Fruit fly (Drosophila melanogaster) whole organism, embryonic: ENCODE measurements around the gene Rrp45.

Source experiments
- Abd-B ChIP-seq: fragments of 200-800 bp; sonication (Bioruptor generic); optimal IDR thresholded peaks from 2 replicates; lab custom pipeline; 2018; ENCODE audit warnings: missing biosample characterization, mild to moderate bottlenecking, missing genetic modification characterization, moderate library complexity
- Atf6 ChIP-seq: fragments of 200-800 bp; sonication (Bioruptor generic); IDR thresholded peaks from 2 replicates; pipeline ENCODE4 v1.3.6; 2022; ENCODE audit warnings: missing biosample characterization, missing genetic modification characterization
- Bdp1 ChIP-seq: fragments of 200-800 bp; sonication (Bioruptor generic); optimal IDR thresholded peaks from 3 replicates; lab custom pipeline; 2016; ENCODE audit warnings: missing biosample characterization, missing genetic modification characterization
- CG10543 ChIP-seq: fragments of 200-800 bp; sonication (Bioruptor generic); optimal IDR thresholded peaks from 3 replicates; lab custom pipeline; 2017; ENCODE audit warnings: missing biosample characterization, mild to moderate bottlenecking, missing genetic modification characterization, moderate library complexity
- CG10565 ChIP-seq: fragments of 200-800 bp; sonication (Bioruptor generic); optimal IDR thresholded peaks from 3 replicates; lab custom pipeline; 2016; ENCODE audit warnings: missing biosample characterization, mild to moderate bottlenecking, missing genetic modification characterization
- CG11504 ChIP-seq: fragments of 200-800 bp; sonication (Bioruptor generic); optimal IDR thresholded peaks from 3 replicates; lab custom pipeline; 2019; ENCODE audit warnings: missing biosample characterization, mild to moderate bottlenecking, missing genetic modification characterization, moderate library complexity
- CG11695 ChIP-seq: fragments of 200-800 bp; sonication (Bioruptor generic); IDR thresholded peaks from 3 replicates; pipeline ENCODE4 v1.3.6; 2022; ENCODE audit warnings: missing biosample characterization, missing genetic modification characterization
- CG2120 ChIP-seq: fragments of 200-800 bp; sonication (Bioruptor generic); optimal IDR thresholded peaks from 3 replicates; lab custom pipeline; 2016; ENCODE audit warnings: missing biosample characterization, missing genetic modification characterization
- CG2678 ChIP-seq: fragments of 200-800 bp; sonication (Bioruptor generic); optimal IDR thresholded peaks from 3 replicates; lab custom pipeline; 2019; ENCODE audit warnings: missing biosample characterization, mild to moderate bottlenecking, missing genetic modification characterization, moderate library complexity
- CG2889 ChIP-seq: fragments of 200-800 bp; sonication (Bioruptor generic); IDR thresholded peaks from 3 replicates; pipeline ENCODE4 v1.3.6; 2022; ENCODE audit warnings: missing biosample characterization, missing genetic modification characterization
- CG31388 ChIP-seq: fragments of 200-800 bp; sonication (Bioruptor generic); optimal IDR thresholded peaks from 2 replicates; lab custom pipeline; 2016; ENCODE audit warnings: missing biosample characterization, missing genetic modification characterization
- CG34376 ChIP-seq: fragments of 200-800 bp; sonication (Bioruptor generic); optimal IDR thresholded peaks from 2 replicates; lab custom pipeline; 2018; ENCODE audit warnings: missing biosample characterization, mild to moderate bottlenecking, missing genetic modification characterization
- CG4282 ChIP-seq: fragments of 200-800 bp; sonication (Bioruptor generic); optimal IDR thresholded peaks from 2 replicates; lab custom pipeline; 2016; ENCODE audit warnings: missing biosample characterization, missing genetic modification characterization
- CG43689 ChIP-seq: fragments of 200-800 bp; sonication (Bioruptor generic); IDR thresholded peaks from 2 replicates; pipeline ENCODE4 v1.3.6; 2022; ENCODE audit warnings: missing biosample characterization, missing genetic modification characterization
- CG5245 ChIP-seq: fragments of 200-800 bp; sonication (Bioruptor generic); optimal IDR thresholded peaks from 3 replicates; lab custom pipeline; 2016; ENCODE audit warnings: missing biosample characterization, missing genetic modification characterization
- CG6689 ChIP-seq: fragments of 200-800 bp; sonication (Bioruptor generic); IDR thresholded peaks from 2 replicates; pipeline ENCODE4 v1.3.6; 2022; ENCODE audit warnings: missing biosample characterization, missing genetic modification characterization
- CG7839 ChIP-seq: fragments of 200-800 bp; sonication (Bioruptor generic); optimal IDR thresholded peaks from 3 replicates; lab custom pipeline; 2018; ENCODE audit warnings: missing biosample characterization, mild to moderate bottlenecking, missing genetic modification characterization, moderate library complexity
- CG7963 ChIP-seq: fragments of 200-800 bp; sonication (Bioruptor generic); IDR thresholded peaks from 3 replicates; pipeline ENCODE4 v1.3.6; 2022; ENCODE audit warnings: missing biosample characterization, missing genetic modification characterization; ENCODE audit not compliant: partially characterized antibody
- CG8290 ChIP-seq, 3 experiments: fragments of 200-800 bp; sonication (Bioruptor generic); optimal IDR thresholded peaks; 2 replicates each; lab custom pipeline; 2016 to 2019; ENCODE audit warnings: missing biosample characterization in 3 of 3, missing genetic modification characterization in 3 of 3, mild to moderate bottlenecking in 2 of 3, moderate library complexity in 1 of 3
- CG9437 ChIP-seq: fragments of 200-800 bp; sonication (Bioruptor generic); optimal IDR thresholded peaks from 2 replicates; lab custom pipeline; 2018; ENCODE audit warnings: missing biosample characterization, mild to moderate bottlenecking, missing genetic modification characterization
- CG9609 ChIP-seq: fragments of 200-800 bp; sonication (Bioruptor generic); optimal IDR thresholded peaks from 3 replicates; lab custom pipeline; 2016; ENCODE audit warnings: missing biosample characterization, missing genetic modification characterization
- CoRest ChIP-seq: fragments of 200-800 bp; sonication (Bioruptor generic); optimal IDR thresholded peaks from 3 replicates; lab custom pipeline; 2018; ENCODE audit warnings: missing biosample characterization, mild to moderate bottlenecking, missing genetic modification characterization, moderate library complexity
- Doc2 ChIP-seq: fragments of 200-800 bp; sonication (Bioruptor generic); IDR thresholded peaks from 2 replicates; pipeline ENCODE4 v1.3.6; 2022; ENCODE audit warnings: missing biosample characterization, missing genetic modification characterization
- HLH3B ChIP-seq: fragments of 200-800 bp; sonication (Bioruptor generic); IDR thresholded peaks from 2 replicates; pipeline ENCODE4 v1.3.6; 2022; ENCODE audit warnings: missing biosample characterization, missing genetic modification characterization
- Hr51 ChIP-seq, 2 experiments: fragments of 200-800 bp; sonication (Bioruptor generic); optimal IDR thresholded peaks; 2 replicates in 1 of 2; 3 replicates in 1 of 2; lab custom pipeline; 2016 to 2018; ENCODE audit warnings: missing biosample characterization in 2 of 2, missing genetic modification characterization in 2 of 2, mild to moderate bottlenecking in 1 of 2, moderate library complexity in 1 of 2
- Oaz ChIP-seq: fragments of 200-800 bp; sonication (Bioruptor generic); IDR thresholded peaks from 2 replicates; pipeline ENCODE4 v1.3.6; 2022; ENCODE audit warnings: missing biosample characterization, missing genetic modification characterization
- Opbp ChIP-seq: fragments of 200-800 bp; sonication (Bioruptor generic); IDR thresholded peaks from 3 replicates; pipeline ENCODE4 v1.3.6; 2022; ENCODE audit warnings: missing biosample characterization, missing genetic modification characterization; ENCODE audit not compliant: partially characterized antibody
- PHDP ChIP-seq: fragments of 200-800 bp; sonication (Bioruptor generic); optimal IDR thresholded peaks from 3 replicates; lab custom pipeline; 2018; ENCODE audit warnings: missing biosample characterization, mild to moderate bottlenecking, missing genetic modification characterization, moderate library complexity
- Sox102F ChIP-seq: fragments of 200-800 bp; sonication (Bioruptor generic); optimal IDR thresholded peaks from 2 replicates; lab custom pipeline; 2018; ENCODE audit warnings: missing biosample characterization, mild to moderate bottlenecking, missing genetic modification characterization, moderate library complexity
- Trl ChIP-seq, 3 experiments: fragments of >200 bp in 2 of 3; fragments of 200-800 bp in 1 of 3; sonication (Bioruptor generic) in 1 of 3; optimal IDR thresholded peaks; 2 replicates in 1 of 3; 3 replicates in 2 of 3; lab custom pipeline; 2016 to 2017; ENCODE audit warnings: missing biosample characterization in 1 of 3, missing genetic modification characterization in 1 of 3
- bbx ChIP-seq: fragments of 200-800 bp; sonication (Bioruptor generic); IDR thresholded peaks from 2 replicates; pipeline ENCODE4 v1.3.6; 2022; ENCODE audit warnings: missing biosample characterization, missing genetic modification characterization; ENCODE audit not compliant: partially characterized antibody
- bigmax ChIP-seq: fragments of 200-800 bp; sonication (Bioruptor generic); optimal IDR thresholded peaks from 2 replicates; lab custom pipeline; 2018; ENCODE audit warnings: missing biosample characterization, mild to moderate bottlenecking, missing genetic modification characterization
- cad ChIP-seq: fragments of >200 bp; optimal IDR thresholded peaks from 2 replicates; lab custom pipeline; 2017; ENCODE audit warnings: missing biosample characterization, missing genetic modification characterization
- dmrt99B ChIP-seq: fragments of 200-800 bp; sonication (Bioruptor generic); optimal IDR thresholded peaks from 2 replicates; lab custom pipeline; 2018; ENCODE audit warnings: missing biosample characterization, mild to moderate bottlenecking, missing genetic modification characterization, moderate library complexity
- gem ChIP-seq: fragments of 200-800 bp; sonication (Bioruptor generic); optimal IDR thresholded peaks from 2 replicates; lab custom pipeline; 2019; ENCODE audit warnings: missing biosample characterization, mild to moderate bottlenecking, missing genetic modification characterization, moderate library complexity
- hkb ChIP-seq, 2 experiments: fragments of 200-800 bp in 1 of 2; fragments of >200 bp in 1 of 2; sonication (Bioruptor generic) in 1 of 2; IDR thresholded peaks in 1 of 2; optimal IDR thresholded peaks in 1 of 2; 2 replicates each; pipeline versions ENCODE4 v1.3.6 to Lab custom; 2017 to 2022; ENCODE audit warnings: missing biosample characterization in 1 of 2, missing genetic modification characterization in 1 of 2
- lab ChIP-seq: fragments of 200-800 bp; sonication (Bioruptor generic); optimal IDR thresholded peaks from 3 replicates; lab custom pipeline; 2017; ENCODE audit warnings: missing biosample characterization, missing genetic modification characterization, mild to moderate bottlenecking, moderate library complexity, missing genetic modification reagents
- pan ChIP-seq, 4 experiments: fragments of >200 bp in 3 of 4; fragments of 200-800 bp in 1 of 4; sonication (Bioruptor generic) in 1 of 4; optimal IDR thresholded peaks in 3 of 4; IDR thresholded peaks in 1 of 4; 2 replicates each; pipeline versions ENCODE4 v1.3.6 to Lab custom; 2017 to 2022; ENCODE audit warnings: missing biosample characterization in 2 of 4, missing genetic modification characterization in 2 of 4, mixed read lengths in 1 of 4
- salm ChIP-seq: fragments of 200-800 bp; sonication (Bioruptor generic); optimal IDR thresholded peaks from 2 replicates; lab custom pipeline; 2018; ENCODE audit warnings: missing biosample characterization, mild to moderate bottlenecking, missing genetic modification characterization
- sens ChIP-seq: fragments of 200-800 bp; sonication (Bioruptor generic); peaks from one replicate; lab custom pipeline; 2016; ENCODE audit warnings: missing biosample characterization, missing genetic modification characterization
- vvl ChIP-seq: fragments of 200-800 bp; sonication (Bioruptor generic); IDR thresholded peaks from 2 replicates; pipeline ENCODE4 v1.3.6; 2022; ENCODE audit warnings: missing biosample characterization, missing genetic modification characterization
- wek ChIP-seq: fragments of 200-800 bp; sonication (Bioruptor generic); optimal IDR thresholded peaks from 3 replicates; lab custom pipeline; 2018; ENCODE audit warnings: missing biosample characterization, mild to moderate bottlenecking, missing genetic modification characterization, moderate library complexity

Gene Rrp45

dm6 chrX:16829439-16830028 is 38.5 kb upstream of the Rrp45 start (continued):
- no peak for TF ChIP-seq CG10543 (GFP tag; lab: Kevin White, UChicago)
- no peak for TF ChIP-seq wek (GFP tag; lab: Kevin White, UChicago)
- no peak for TF ChIP-seq cad
- TF ChIP-seq Abd-B (GFP tag; lab: Kevin White, UChicago), result peak; percentile 20
- no peak for TF ChIP-seq Doc2
- no peak for TF ChIP-seq CG7963 (GFP tag; lab: Robert Waterston, UW)
- no peak for TF ChIP-seq salm
- peak; percentile 53 for TF ChIP-seq vvl
- no peak for TF ChIP-seq CG5245 (GFP tag; lab: Kevin White, UChicago)
- TF ChIP-seq Hr51 (GFP tag; optimal IDR thresholded peaks at IDR 0.05; lab: Kevin White, UChicago), result peak in 1 of 2 experiments; percentile 46
- no peak for TF ChIP-seq Bdp1 (GFP tag; lab: Kevin White, UChicago)
- no peak for TF ChIP-seq bigmax (GFP tag; lab: Kevin White, UChicago)
- peak; percentile 39 for TF ChIP-seq gem (tag; lab: Kevin White, UChicago)
- TF ChIP-seq lab (GFP tag; lab: Kevin White, UChicago), result peak; percentile 23
- peak; percentile 18 for TF ChIP-seq CG7839 (tag; lab: Kevin White, UChicago)
- no peak for TF ChIP-seq CG9437
- TF ChIP-seq CG10565 (GFP tag; lab: Kevin White, UChicago), result no peak
- no peak for TF ChIP-seq CG11695 (GFP tag; lab: Robert Waterston, UW)
- TF ChIP-seq CG34376 (GFP tag; lab: Kevin White, UChicago), result peak; percentile 44
- no peak for TF ChIP-seq CG4282 (GFP tag; lab: Kevin White, UChicago)
- TF ChIP-seq Oaz (GFP tag; lab: Robert Waterston, UW), result no peak
- TF ChIP-seq CG31388, result no peak
- peak; percentile 42 for TF ChIP-seq sens
- TF ChIP-seq CG8290 (GFP tag; optimal IDR thresholded peaks at IDR 0.05; lab: Kevin White, UChicago), result no peak
- no peak for TF ChIP-seq CG8290 (tag; optimal IDR thresholded peaks at IDR 0.05; lab: Kevin White, UChicago)
- TF ChIP-seq CG43689 (GFP tag; lab: Robert Waterston, UW), result no peak
- no peak for TF ChIP-seq Trl (optimal IDR thresholded peaks at IDR 0.05; lab: Kevin White, UChicago)
- TF ChIP-seq Trl (GFP tag; optimal IDR thresholded peaks at IDR 0.05; lab: Kevin White, UChicago), result no peak
- TF ChIP-seq HLH3B (GFP tag; lab: Robert Waterston, UW), result no peak
- TF ChIP-seq Sox102F (GFP tag; lab: Kevin White, UChicago), result peak; percentile 55
- peak; percentile 2 for TF ChIP-seq CoRest (tag; lab: Kevin White, UChicago)
- peak; percentile 35 for TF ChIP-seq CG2120 (GFP tag; lab: Kevin White, UChicago)
- no peak for TF ChIP-seq bbx
- TF ChIP-seq Atf6 (GFP tag; lab: Robert Waterston, UW), result peak; percentile 25; the same call in 1 of the 2 replicates
- peak; percentile 44 for TF ChIP-seq CG2678
- TF ChIP-seq PHDP (tag; lab: Kevin White, UChicago), result peak; percentile 33
- TF ChIP-seq CG11504 (tag; lab: Kevin White, UChicago), result peak; percentile 35
- no peak for TF ChIP-seq Opbp (GFP tag; lab: Robert Waterston, UW)
- no peak for TF ChIP-seq pan (optimal IDR thresholded peaks at IDR 0.05; lab: Kevin White, UChicago)
- TF ChIP-seq pan (GFP tag; optimal IDR thresholded peaks at IDR 0.05 in 1 of 2, IDR thresholded peaks at IDR 0.05 in 1 of 2), result no peak
- no peak for TF ChIP-seq CG2889 (GFP tag; lab: Robert Waterston, UW)
- 0 out of 2 replicates have a peak, but pooled peaks have one; percentile 29 for TF ChIP-seq CG6689 (GFP tag; lab: Robert Waterston, UW)
- TF ChIP-seq CG9609, result no peak
- no peak for TF ChIP-seq hkb (optimal IDR thresholded peaks at IDR 0.05; lab: Kevin White, UChicago)
- peak; percentile 28; the same call in 1 of the 2 replicates for TF ChIP-seq hkb (GFP tag; IDR thresholded peaks at IDR 0.05; lab: Robert Waterston, UW)
- peak; percentile 27 for TF ChIP-seq dmrt99B
